Fruit fly (Drosophila melanogaster) whole organism, wandering third instar larva: ENCODE data around the gene CG5535.

Experiments
- Hr83 ChIP-seq: fragments of 200-300 bp; sonication (Bioruptor generic); optimal IDR thresholded peaks from 2 replicates; lab custom pipeline; 2016; ENCODE audit warnings: missing biosample characterization, mild to moderate bottlenecking, missing genetic modification characterization, moderate library complexity; ENCODE audit not compliant: poor library complexity, severe bottlenecking
- Mio ChIP-seq: sonication (Bioruptor generic); optimal IDR thresholded peaks from 2 replicates; lab custom pipeline; 2016; ENCODE audit warnings: missing biosample characterization, missing genetic modification characterization
- Rel ChIP-seq, 2 experiments: fragments of 200-800 bp; sonication (Bioruptor generic) in 1 of 2; optimal IDR thresholded peaks; 2 replicates in 1 of 2; 3 replicates in 1 of 2; lab custom pipeline; 2016 to 2019; ENCODE audit warnings: mild to moderate bottlenecking in 2 of 2, missing biosample characterization in 2 of 2, missing genetic modification characterization in 2 of 2, moderate library complexity in 1 of 2
- foxo ChIP-seq, 2 experiments: fragments of 200-800 bp; sonication (Bioruptor generic); optimal IDR thresholded peaks; 2 replicates in 1 of 2; 3 replicates in 1 of 2; lab custom pipeline; 2016 to 2017; ENCODE audit warnings: missing biosample characterization in 2 of 2, missing genetic modification characterization in 2 of 2
- h ChIP-seq: fragments of 200-800 bp; sonication (Bioruptor generic); optimal IDR thresholded peaks from 3 replicates; lab custom pipeline; 2016; ENCODE audit warnings: missing biosample characterization, mild to moderate bottlenecking, missing genetic modification characterization
- psq ChIP-seq: fragments of 200-800 bp; sonication (Bioruptor generic); optimal IDR thresholded peaks from 3 replicates; lab custom pipeline; 2017; ENCODE audit warnings: missing biosample characterization, mild to moderate bottlenecking, missing genetic modification characterization, moderate library complexity

DNA sequence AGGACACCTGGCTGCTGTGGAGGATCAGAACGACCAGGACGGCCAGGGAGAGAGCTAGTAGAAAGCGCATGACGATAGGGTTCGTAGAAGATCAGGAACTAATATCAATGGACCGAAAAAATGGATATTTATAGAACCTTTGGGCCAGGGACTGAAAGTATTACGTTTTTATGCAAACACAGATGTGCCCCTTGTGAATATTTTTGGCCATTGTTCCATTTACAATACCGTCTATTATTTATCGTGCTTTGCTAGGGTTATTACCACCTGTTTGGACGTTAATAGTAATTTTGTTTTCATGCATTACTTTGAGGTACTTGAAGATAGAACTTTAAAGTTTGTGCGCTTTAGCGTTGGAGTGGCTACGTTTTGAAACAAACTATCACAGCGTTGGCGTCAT, 23.1 kb downstream of the CG5535 start, which contains the start of gene CG32188:
- TF ChIP-seq Hr83 (GFP tag; lab: Kevin White, UChicago) (no peak), psq (GFP tag; lab: Kevin White, UChicago) (no peak), foxo (GFP tag; optimal IDR thresholded peaks at IDR 0.05; lab: Kevin White, UChicago) (no peak), Mio (GFP tag; lab: Kevin White, UChicago) (no peak), Rel (GFP tag; optimal IDR thresholded peaks at IDR 0.05; lab: Kevin White, UChicago) (no peak), Rel (tag; optimal IDR thresholded peaks at IDR 0.05; lab: Kevin White, UChicago) (no peak), h (GFP tag; lab: Kevin White, UChicago) (no peak)
